Fruit fly (Drosophila melanogaster): ENCODE data around the gene CG1738.

Gene CG1738

dm6 chrX:11350505-11351327, 1.9 kb downstream of the CG1738 start, which contains the start of gene CG1737:
TSS of gene CG1737 (plus strand) at chrX:11350608.
- peak; percentile 53 for TF ChIP-seq rgr (GFP tag; optimal IDR thresholded peaks at IDR 0.05)
- no peak for TF ChIP-seq Dif (GFP tag; optimal IDR thresholded peaks at IDR 0.05; ENCODE audit: partially characterized antibody)
- TF ChIP-seq psq (GFP tag; optimal IDR thresholded peaks at IDR 0.05) = peak; percentile 0
- no peak for TF ChIP-seq Myc (optimal IDR thresholded peaks at IDR 0.05)
- peak; percentile 58 for TF ChIP-seq h (GFP tag; optimal IDR thresholded peaks at IDR 0.05)
- TF ChIP-seq tai (GFP tag; optimal IDR thresholded peaks at IDR 0.05) = no peak
- TF ChIP-seq jim (GFP tag; optimal IDR thresholded peaks at IDR 0.05) = peak; percentile 48
- no peak for TF ChIP-seq Rel (GFP tag; optimal IDR thresholded peaks at IDR 0.05)
- peak; percentile 60 for TF ChIP-seq Rel (tag; optimal IDR thresholded peaks at IDR 0.05)
- TF ChIP-seq usp (GFP tag; optimal IDR thresholded peaks at IDR 0.05) = no peak
- peak; percentile 56 for TF ChIP-seq Hr83 (GFP tag; optimal IDR thresholded peaks at IDR 0.05; ENCODE audit: poor library complexity, severe bottlenecking)
- no peak for TF ChIP-seq Hr78 (GFP tag; optimal IDR thresholded peaks at IDR 0.05)
- peak; percentile 50 for TF ChIP-seq Hnf4 (GFP tag; optimal IDR thresholded peaks at IDR 0.05)
- no peak for TF ChIP-seq sage (GFP tag; optimal IDR thresholded peaks at IDR 0.05)
- TF ChIP-seq Mio (GFP tag; optimal IDR thresholded peaks at IDR 0.05) = no peak
- TF ChIP-seq dmrt93B (GFP tag; optimal IDR thresholded peaks at IDR 0.05) = no peak
- no peak for TF ChIP-seq brk (GFP tag; optimal IDR thresholded peaks at IDR 0.05)
- TF ChIP-seq fru (GFP tag; optimal IDR thresholded peaks at IDR 0.05) = peak; percentile 45
- TF ChIP-seq sv (GFP tag; optimal IDR thresholded peaks at IDR 0.05) = no peak
- TF ChIP-seq foxo (GFP tag; optimal IDR thresholded peaks at IDR 0.05) = peak in 1 of 2 experiments; percentile 54
- TF ChIP-seq N (GFP tag; optimal IDR thresholded peaks at IDR 0.05) = no peak
- no peak for TF ChIP-seq CG9705 (GFP tag; optimal IDR thresholded peaks at IDR 0.05)
- TF ChIP-seq Jra (GFP tag; optimal IDR thresholded peaks at IDR 0.05) = peak; percentile 10
- TF ChIP-seq Vsx2 (GFP tag; optimal IDR thresholded peaks at IDR 0.05; ENCODE audit: partially characterized antibody) = no peak
- no peak for TF ChIP-seq br (GFP tag; optimal IDR thresholded peaks at IDR 0.05)
- TF ChIP-seq CG32264 (GFP tag; optimal IDR thresholded peaks at IDR 0.05) = no peak
- peak; percentile 19 for TF ChIP-seq HLH106 (tag; optimal IDR thresholded peaks at IDR 0.05)
- TF ChIP-seq GATAd (GFP tag; optimal IDR thresholded peaks at IDR 0.05) = no peak
- peak; percentile 29 for TF ChIP-seq Sp1 (GFP tag; optimal IDR thresholded peaks at IDR 0.05)
- TF ChIP-seq woc (GFP tag; optimal IDR thresholded peaks at IDR 0.05) = no peak
- TF ChIP-seq Dfd (GFP tag; optimal IDR thresholded peaks at IDR 0.05) = no peak
- no peak for TF ChIP-seq dsf (GFP tag; optimal IDR thresholded peaks at IDR 0.05; ENCODE audit: borderline replicate concordance)
- no peak for TF ChIP-seq ey (GFP tag; optimal IDR thresholded peaks at IDR 0.05)
- no peak for TF ChIP-seq lola (GFP tag; optimal IDR thresholded peaks at IDR 0.05)
- no peak for TF ChIP-seq pan (optimal IDR thresholded peaks at IDR 0.05)
- peak; percentile 38 for TF ChIP-seq OdsH (GFP tag; optimal IDR thresholded peaks at IDR 0.05)
- TF ChIP-seq CrebA (GFP tag; optimal IDR thresholded peaks at IDR 0.05; ENCODE audit: borderline replicate concordance) = no peak
- no peak for TF ChIP-seq Abd-B (GFP tag; optimal IDR thresholded peaks at IDR 0.05)
- no peak for TF ChIP-seq dl (GFP tag; optimal IDR thresholded peaks at IDR 0.05; ENCODE audit: insufficient read depth in 1 of 2, partially characterized antibody in 2 of 2)

DNA sequence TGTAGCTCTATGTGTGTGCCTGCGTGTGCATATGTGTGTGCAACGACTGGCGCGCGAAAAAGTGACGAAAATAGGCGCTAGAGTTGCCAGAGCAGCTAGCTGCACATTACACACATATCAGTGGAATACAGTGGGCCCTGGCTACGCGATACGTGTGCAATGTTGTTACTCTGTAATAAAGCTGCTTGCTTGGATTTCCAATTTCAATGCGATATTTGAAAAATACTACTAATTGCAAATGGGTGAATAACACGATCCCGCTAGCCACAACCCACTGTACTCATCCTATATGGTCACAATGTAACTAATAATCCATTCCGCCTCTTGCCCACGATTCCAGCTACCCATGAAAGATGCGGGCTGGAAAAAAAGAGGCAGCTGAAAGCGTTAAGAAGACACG, 2.5 kb downstream of the CG1738 start:
- peak; percentile 93 for TF ChIP-seq Hr83 (GFP tag; optimal IDR thresholded peaks at IDR 0.05; ENCODE audit: poor library complexity, severe bottlenecking)
- TF ChIP-seq Rel (GFP tag; optimal IDR thresholded peaks at IDR 0.05) = no peak
- peak; percentile 72 for TF ChIP-seq Rel (tag; optimal IDR thresholded peaks at IDR 0.05)
- TF ChIP-seq rgr (GFP tag; optimal IDR thresholded peaks at IDR 0.05) = peak; percentile 96
- TF ChIP-seq Hnf4 (GFP tag; optimal IDR thresholded peaks at IDR 0.05) = peak; percentile 93
- no peak for TF ChIP-seq brk (GFP tag; optimal IDR thresholded peaks at IDR 0.05)
- TF ChIP-seq br (GFP tag; optimal IDR thresholded peaks at IDR 0.05) = peak; percentile 93
- peak; percentile 68 for TF ChIP-seq jim (GFP tag; optimal IDR thresholded peaks at IDR 0.05)
- TF ChIP-seq HLH106 (tag; optimal IDR thresholded peaks at IDR 0.05) = peak; percentile 92
- TF ChIP-seq CG32264 (GFP tag; optimal IDR thresholded peaks at IDR 0.05) = peak; percentile 83
- peak; percentile 46 to 96 for TF ChIP-seq foxo (GFP tag; optimal IDR thresholded peaks at IDR 0.05)
- peak; percentile 84 for TF ChIP-seq woc (GFP tag; optimal IDR thresholded peaks at IDR 0.05)
- TF ChIP-seq usp (GFP tag; optimal IDR thresholded peaks at IDR 0.05) = no peak
- TF ChIP-seq Vsx2 (GFP tag; optimal IDR thresholded peaks at IDR 0.05; ENCODE audit: partially characterized antibody) = no peak
- TF ChIP-seq Sp1 (GFP tag; optimal IDR thresholded peaks at IDR 0.05) = peak; percentile 86
- TF ChIP-seq psq (GFP tag; optimal IDR thresholded peaks at IDR 0.05) = peak; percentile 81
- no peak for TF ChIP-seq dsf (GFP tag; optimal IDR thresholded peaks at IDR 0.05; ENCODE audit: borderline replicate concordance)
- no peak for TF ChIP-seq tai (GFP tag; optimal IDR thresholded peaks at IDR 0.05)
- TF ChIP-seq Jra (GFP tag; optimal IDR thresholded peaks at IDR 0.05) = peak; percentile 71
- TF ChIP-seq sage (GFP tag; optimal IDR thresholded peaks at IDR 0.05) = peak; percentile 77
- no peak for TF ChIP-seq pan (optimal IDR thresholded peaks at IDR 0.05)
- no peak for TF ChIP-seq Dfd (GFP tag; optimal IDR thresholded peaks at IDR 0.05)
- peak; percentile 92 for TF ChIP-seq fru (GFP tag; optimal IDR thresholded peaks at IDR 0.05)
- peak; percentile 88 for TF ChIP-seq dmrt93B (GFP tag; optimal IDR thresholded peaks at IDR 0.05)
- no peak for TF ChIP-seq lola (GFP tag; optimal IDR thresholded peaks at IDR 0.05)
- no peak for TF ChIP-seq dl (GFP tag; optimal IDR thresholded peaks at IDR 0.05; ENCODE audit: insufficient read depth in 1 of 2, partially characterized antibody in 2 of 2)
- TF ChIP-seq Abd-B (GFP tag; optimal IDR thresholded peaks at IDR 0.05) = no peak
- peak; percentile 95 for TF ChIP-seq ey (GFP tag; optimal IDR thresholded peaks at IDR 0.05)
- TF ChIP-seq sv (GFP tag; optimal IDR thresholded peaks at IDR 0.05) = peak; percentile 79
- no peak for TF ChIP-seq CrebA (GFP tag; optimal IDR thresholded peaks at IDR 0.05; ENCODE audit: borderline replicate concordance)
- TF ChIP-seq Mio (GFP tag; optimal IDR thresholded peaks at IDR 0.05) = peak; percentile 81
- TF ChIP-seq h (GFP tag; optimal IDR thresholded peaks at IDR 0.05) = peak; percentile 95
- peak; percentile 91 for TF ChIP-seq OdsH (GFP tag; optimal IDR thresholded peaks at IDR 0.05)
- TF ChIP-seq Myc (optimal IDR thresholded peaks at IDR 0.05) = no peak
- TF ChIP-seq CG9705 (GFP tag; optimal IDR thresholded peaks at IDR 0.05) = peak; percentile 80
- TF ChIP-seq Dif (GFP tag; optimal IDR thresholded peaks at IDR 0.05; ENCODE audit: partially characterized antibody) = no peak
- peak; percentile 48 for TF ChIP-seq GATAd (GFP tag; optimal IDR thresholded peaks at IDR 0.05)
- no peak for TF ChIP-seq N (GFP tag; optimal IDR thresholded peaks at IDR 0.05)
- TF ChIP-seq Hr78 (GFP tag; optimal IDR thresholded peaks at IDR 0.05) = no peak
